Fruit fly (Drosophila melanogaster): Measurements from ENCODE around the gene Gcn5.

Gene Gcn5

dm6 chr3L:12526433-12527113 is 2.8 kb upstream of the Gcn5 start, which contains the start of gene eIF2beta:
Gene eIF2beta (minus strand): TSS chr3L:12526731.
- TF ChIP-seq noc (tag; optimal IDR thresholded peaks at IDR 0.05): peak; percentile 28

- no peak for TF ChIP-seq noc (tag; optimal IDR thresholded peaks at IDR 0.05)
Measured at dm6 chr3L:12519315-12519714, 4.5 kb downstream of the Gcn5 start.

dm6 chr3L:12517443-12518209 is 6.2 kb downstream of the Gcn5 start:
- no peak for TF ChIP-seq noc (tag; optimal IDR thresholded peaks at IDR 0.05)

dm6 chr3L:12515691-12516455 is 7.9 kb downstream of the Gcn5 start:
- TF ChIP-seq noc (tag; optimal IDR thresholded peaks at IDR 0.05): no peak

- peak; percentile 78 for TF ChIP-seq noc (tag; optimal IDR thresholded peaks at IDR 0.05)
Measured at dm6 chr3L:12514762-12515215, 9.0 kb downstream of the Gcn5 start, which contains the start of the genes sti and tral. Gene sti (minus strand): TSS chr3L:12514815. Gene tral (plus strand): TSS chr3L:12515059.

- TF ChIP-seq noc (tag; optimal IDR thresholded peaks at IDR 0.05): no peak
Measured at dm6 chr3L:12507571-12507970, 16.2 kb downstream of the Gcn5 start, which contains the start of gene CG10654. Gene CG10654 (minus strand): TSS chr3L:12507840.

- peak; percentile 20 for TF ChIP-seq noc (tag; optimal IDR thresholded peaks at IDR 0.05)
Measured at dm6 chr3L:12506963-12507552, 16.8 kb downstream of the Gcn5 start.

- no peak for TF ChIP-seq noc (tag; optimal IDR thresholded peaks at IDR 0.05)
Measured at dm6 chr3L:12505990-12506389, 17.8 kb downstream of the Gcn5 start.

dm6 chr3L:12503865-12504650 is 19.8 kb downstream of the Gcn5 start, which contains the start of the genes CG10646 and vih:
Gene CG10646 (minus strand): TSS chr3L:12503894.
Gene vih (plus strand): TSS chr3L:12504292.
- TF ChIP-seq noc (tag; optimal IDR thresholded peaks at IDR 0.05): no peak

- TF ChIP-seq noc (tag; optimal IDR thresholded peaks at IDR 0.05): no peak
Measured at dm6 chr3L:12501249-12501648, 22.6 kb downstream of the Gcn5 start, which contains the start of the genes CG10638 and CG10681. Gene CG10638 (minus strand): TSS chr3L:12501311. Gene CG10681 (plus strand): TSS chr3L:12501513.

dm6 chr3L:12496428-12497344 is 27.1 kb downstream of the Gcn5 start, which contains the start of gene CG10657:
Gene CG10657 (minus strand): TSS chr3L:12497216.
- no peak for TF ChIP-seq noc (tag; optimal IDR thresholded peaks at IDR 0.05)

dm6 chr3L:12495312-12495725 is 28.5 kb downstream of the Gcn5 start:
- TF ChIP-seq noc (tag; optimal IDR thresholded peaks at IDR 0.05): peak; percentile 2

- no peak for TF ChIP-seq noc (tag; optimal IDR thresholded peaks at IDR 0.05)
Measured at dm6 chr3L:12494273-12494672, 29.5 kb downstream of the Gcn5 start.
